Fruit fly (Drosophila melanogaster) whole organism, prepupa: Measurements from ENCODE around the gene CG2865.
A peak's percentile ranks its signal among the peaks of the same experiment; 100 is the strongest.

Experiments
- CG11902 ChIP-seq: fragments of 200-800 bp; sonication (Bioruptor generic); optimal IDR thresholded peaks from 3 replicates; lab custom pipeline; 2016; ENCODE audit warnings: missing biosample characterization, missing genetic modification characterization
- CG4318 ChIP-seq: fragments of 200-800 bp; sonication (Bioruptor generic); optimal IDR thresholded peaks from 3 replicates; lab custom pipeline; 2017; ENCODE audit warnings: missing biosample characterization, mild to moderate bottlenecking, missing genetic modification characterization
- Eip75B ChIP-seq: fragments of 200-800 bp; sonication (Bioruptor generic); optimal IDR thresholded peaks from 3 replicates; lab custom pipeline; 2016; ENCODE audit warnings: missing biosample characterization, missing genetic modification characterization
- Eip78C ChIP-seq: fragments of 200-800 bp; sonication (Bioruptor generic); peaks from one replicate; lab custom pipeline; 2016; ENCODE audit warnings: missing biosample characterization, missing genetic modification characterization
- Eip93F ChIP-seq: fragments of 200-800 bp; sonication (Bioruptor generic); optimal IDR thresholded peaks from 2 replicates; lab custom pipeline; 2016; ENCODE audit warnings: missing biosample characterization, mild to moderate bottlenecking, missing genetic modification characterization
- Sox14 ChIP-seq: fragments of 200-800 bp; sonication (Bioruptor generic); optimal IDR thresholded peaks from 3 replicates; lab custom pipeline; 2016; ENCODE audit warnings: missing biosample characterization, missing genetic modification characterization
- acj6 ChIP-seq: fragments of 200-800 bp; sonication (Bioruptor generic); optimal IDR thresholded peaks from 3 replicates; lab custom pipeline; 2016; ENCODE audit warnings: missing biosample characterization, missing genetic modification characterization
- esn ChIP-seq: fragments of 200-800 bp; sonication (Bioruptor generic); optimal IDR thresholded peaks from 2 replicates; lab custom pipeline; 2016; ENCODE audit warnings: missing biosample characterization, mild to moderate bottlenecking, missing genetic modification characterization, moderate library complexity
- fkh ChIP-seq: fragments of 200-800 bp; sonication (Bioruptor generic); optimal IDR thresholded peaks from 3 replicates; lab custom pipeline; 2017; ENCODE audit warnings: missing biosample characterization, mild to moderate bottlenecking, missing genetic modification characterization, moderate library complexity
- topi ChIP-seq: fragments of 200-800 bp; sonication (Bioruptor generic); optimal IDR thresholded peaks from 3 replicates; lab custom pipeline; 2016; ENCODE audit warnings: missing biosample characterization, missing genetic modification characterization

DNA sequence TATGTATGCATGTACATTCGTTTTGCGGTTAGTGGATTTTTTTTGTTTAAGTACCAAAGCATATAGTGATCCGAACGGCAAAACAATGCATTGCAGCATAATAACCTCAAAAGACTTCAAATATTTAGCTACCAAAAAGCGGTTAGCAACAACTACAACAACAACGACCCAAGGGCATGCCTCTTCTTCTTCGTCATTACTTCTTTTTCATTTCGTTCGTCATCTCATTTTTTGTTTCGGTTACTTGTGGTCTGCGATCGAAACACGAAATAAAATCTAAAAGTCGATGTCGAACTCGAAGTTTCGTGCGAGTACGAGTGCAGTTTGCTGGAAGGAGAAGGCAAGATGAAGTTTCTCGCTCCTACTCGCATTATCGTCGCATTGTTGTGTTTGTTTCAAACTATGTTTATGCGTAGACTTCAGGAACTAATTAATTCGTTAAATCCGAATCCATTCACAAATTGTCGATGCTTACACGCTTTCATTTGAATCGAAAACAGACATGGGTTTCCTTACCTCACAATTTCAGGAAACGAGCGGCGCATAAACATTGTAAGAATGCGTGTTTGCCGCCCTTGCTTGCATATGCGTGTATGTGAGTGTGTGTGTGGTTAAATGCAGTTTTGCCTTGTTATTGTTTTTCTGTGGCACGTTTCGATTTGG is 5.6 kb upstream of the CG2865 start:
- TF ChIP-seq Eip93F = peak; percentile 81
- peak; percentile 99 for TF ChIP-seq Eip78C
- peak; percentile 76 for TF ChIP-seq CG11902 (GFP tag; lab: Kevin White, UChicago)
- TF ChIP-seq fkh (GFP tag; lab: Kevin White, UChicago) = peak; percentile 44
- TF ChIP-seq Sox14 (GFP tag; lab: Kevin White, UChicago) = peak; percentile 92
- peak; percentile 63 for TF ChIP-seq CG4318 (GFP tag; lab: Kevin White, UChicago)
- peak; percentile 96 for TF ChIP-seq topi (GFP tag; lab: Kevin White, UChicago)
- peak; percentile 94 for TF ChIP-seq esn (GFP tag; lab: Kevin White, UChicago)
- peak; percentile 90 for TF ChIP-seq acj6 (GFP tag; lab: Kevin White, UChicago)
- TF ChIP-seq Eip75B = peak; percentile 95
